Worm (Caenorhabditis elegans) whole organism, dauer: Measurements from ENCODE around the gene ztf-20.

Source experiments
- unc-62 ChIP-seq: sonication (generic microtip); optimal IDR thresholded peaks from 2 replicates; lab custom pipeline; 2017; ENCODE audit warnings: missing biosample characterization, missing genetic modification reagents, missing genetic modification characterization

The ztf-20 gene

DNA sequence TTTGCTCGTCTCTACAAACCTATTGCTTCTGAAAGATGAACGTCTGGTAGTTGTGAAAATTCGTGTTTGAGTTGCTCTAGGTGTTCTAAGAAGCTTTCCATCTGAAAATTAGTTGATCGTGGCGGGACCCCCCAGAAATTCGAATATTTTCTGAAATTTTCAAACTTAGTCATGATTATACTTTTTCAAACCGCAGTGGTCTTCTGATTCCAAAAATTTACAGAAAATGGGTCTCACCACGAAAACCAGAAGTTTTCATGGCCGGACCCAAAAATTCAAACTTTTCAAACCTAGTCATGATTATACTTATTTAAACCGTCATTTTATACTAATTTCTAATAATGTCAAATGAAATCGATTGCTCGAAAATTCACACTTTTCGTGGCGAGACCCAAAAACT lies at the start of gene ztf-20:
ztf-20 (minus strand) TSS at position 101 of the 400 bp plus-strand sequence.
- no peak for TF ChIP-seq unc-62 (GFP tag; lab: Kevin White, UChicago)

DNA sequence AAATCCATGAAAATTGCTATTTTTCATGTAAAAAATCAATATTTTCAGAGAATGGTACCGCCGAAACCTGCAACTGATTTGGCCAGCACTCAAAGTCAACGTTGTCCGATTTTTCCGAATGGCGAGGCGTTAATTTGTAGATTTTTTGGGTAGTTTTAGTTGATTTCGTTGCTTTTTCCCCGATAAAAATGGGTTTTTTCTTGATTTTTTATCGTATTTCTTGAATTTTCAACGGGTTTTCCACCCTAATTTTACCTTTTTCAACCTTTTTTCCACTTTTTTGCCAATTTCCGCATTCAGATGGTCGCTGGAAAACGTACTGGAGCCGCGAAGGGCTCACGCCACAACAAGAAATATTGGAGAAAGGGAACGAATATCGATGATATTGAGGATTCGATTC lies 41.7 kb upstream of the ztf-20 start, which contains the start of gene Y39B6A.33:
Y39B6A.33 (plus strand) TSS at position 301 of the 400 bp plus-strand sequence.
- no peak for TF ChIP-seq unc-62 (GFP tag; lab: Kevin White, UChicago)

DNA sequence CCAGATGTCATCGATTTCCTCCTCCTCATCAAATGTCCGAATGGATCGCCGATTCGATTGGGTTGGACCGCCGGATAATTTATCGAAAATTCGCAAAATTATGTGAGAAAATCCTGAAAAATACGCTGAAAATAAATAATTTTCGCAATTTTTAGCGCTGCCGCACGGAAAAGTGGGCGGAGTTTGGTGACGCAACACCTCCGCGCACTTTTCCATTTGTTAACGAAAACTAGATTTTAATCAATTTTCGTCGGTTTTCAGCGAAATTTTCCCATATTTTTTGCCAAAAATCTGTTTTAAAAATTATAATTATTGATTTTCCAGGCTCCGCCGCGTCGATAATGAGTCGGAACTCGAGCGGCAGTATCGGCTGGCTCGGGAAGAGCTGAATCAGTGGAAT lies 41.0 kb upstream of the ztf-20 start, which contains the start of gene Y39B6A.34:
Y39B6A.34 (plus strand) TSS at position 3 of the 400 bp plus-strand sequence.
- no peak for TF ChIP-seq unc-62 (GFP tag; lab: Kevin White, UChicago)

DNA sequence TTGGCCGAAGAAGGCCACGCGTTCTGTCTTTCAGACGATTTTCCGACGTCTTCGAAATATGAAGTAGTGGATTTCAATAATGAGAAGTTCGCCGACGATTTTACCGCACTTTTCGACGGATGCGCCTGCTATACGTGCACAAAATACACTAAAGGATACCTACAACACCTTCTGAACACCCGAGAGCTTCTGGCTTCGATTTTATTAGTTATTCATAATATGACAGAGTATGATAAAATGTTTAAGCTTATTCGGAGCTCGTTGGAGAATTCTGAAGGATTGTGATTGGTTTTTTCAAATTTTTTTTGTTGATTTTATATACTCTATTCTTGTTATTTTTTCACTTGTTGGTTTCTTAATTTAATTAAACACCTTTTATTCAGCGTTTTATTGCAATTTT lies 40.6 kb upstream of the ztf-20 start:
- no peak for TF ChIP-seq unc-62 (GFP tag; lab: Kevin White, UChicago)

DNA sequence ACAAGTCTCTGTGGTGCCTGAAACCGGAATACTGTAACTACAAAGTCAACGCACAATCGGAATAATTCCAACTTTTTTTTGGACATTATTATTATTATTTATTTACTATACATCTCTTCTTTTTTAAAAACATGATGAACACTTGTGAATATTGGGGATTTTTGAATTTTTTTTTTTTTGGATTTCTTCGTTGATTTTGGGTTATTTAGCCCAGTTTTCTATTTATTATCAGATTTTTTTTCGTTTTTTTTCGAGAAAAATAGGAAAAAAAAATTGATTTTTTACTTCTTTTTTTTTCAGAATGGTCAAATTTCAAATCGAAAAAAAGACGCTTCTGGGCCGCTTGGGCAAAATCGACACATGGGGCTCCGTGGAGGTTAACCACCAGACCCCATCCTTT lies 38.1 kb upstream of the ztf-20 start, which contains the start of gene tgt-2:
tgt-2 (plus strand) TSS at position 301 of the 400 bp plus-strand sequence.
- no peak for TF ChIP-seq unc-62 (GFP tag; lab: Kevin White, UChicago)

DNA sequence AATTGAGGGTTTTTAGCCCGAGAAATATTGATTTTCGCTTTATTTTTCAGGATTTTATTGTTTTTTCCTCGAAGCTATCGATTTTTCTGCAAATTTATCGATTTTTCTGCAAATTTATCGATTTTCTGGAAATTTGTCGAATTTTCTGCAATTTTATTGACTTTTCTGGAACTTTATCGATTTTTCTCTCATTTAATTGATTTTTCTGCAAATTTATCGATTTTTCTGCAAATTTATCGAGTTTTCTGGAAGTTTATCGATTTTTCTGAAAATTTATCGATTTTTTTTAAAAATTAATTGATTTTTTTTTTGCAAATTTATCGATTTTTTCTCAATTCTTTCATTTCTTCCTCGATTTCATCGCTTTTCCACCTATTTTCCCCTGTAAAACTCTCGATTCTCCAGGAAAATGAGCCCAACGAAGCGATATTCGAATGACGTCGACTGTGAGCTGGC lies 33.6 kb upstream of the ztf-20 start, which contains the start of gene gtf-2F2:
gtf-2F2 (plus strand) TSS at position 406 of the 456 bp plus-strand sequence.
- TF ChIP-seq unc-62 (GFP tag; lab: Kevin White, UChicago), result no peak

DNA sequence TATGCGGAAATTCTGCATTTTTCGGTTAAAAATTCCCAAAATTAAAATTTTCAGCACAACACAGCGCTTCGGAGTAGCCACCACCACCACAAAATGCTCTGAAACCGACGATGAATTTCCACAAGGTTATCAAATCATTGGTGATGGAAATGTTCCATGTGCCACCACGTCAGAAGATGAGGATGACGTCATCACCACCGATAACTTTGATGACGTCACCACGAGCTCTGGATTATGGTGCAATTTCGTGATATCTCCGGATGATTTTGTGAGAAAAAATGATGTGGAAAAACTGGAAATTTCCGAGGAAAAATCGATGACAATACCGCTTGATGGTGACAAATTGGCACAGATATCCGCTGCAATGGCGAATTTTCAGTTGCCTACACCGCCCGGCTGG lies 33.0 kb upstream of the ztf-20 start:
- TF ChIP-seq unc-62 (GFP tag; lab: Kevin White, UChicago), result no peak

DNA sequence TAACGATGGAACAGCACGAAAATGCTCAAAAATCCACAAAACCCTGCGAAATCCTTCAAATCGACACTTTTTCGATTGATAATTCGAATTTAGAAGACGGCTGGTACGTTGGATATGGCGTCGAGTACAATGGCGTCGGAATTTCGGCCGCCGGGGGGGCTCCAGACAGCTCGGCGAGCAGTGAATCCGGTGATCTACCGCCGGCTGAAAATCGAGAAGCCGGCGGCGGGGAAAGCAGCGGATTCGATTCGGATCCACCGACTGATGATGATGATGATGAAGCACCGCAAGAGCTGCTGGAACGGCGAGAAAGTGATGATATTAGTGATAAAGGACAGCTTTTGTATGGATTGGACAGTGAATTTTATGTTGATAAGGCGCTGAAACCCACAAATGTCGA lies 31.0 kb upstream of the ztf-20 start:
- no peak for TF ChIP-seq unc-62 (GFP tag; lab: Kevin White, UChicago)

DNA sequence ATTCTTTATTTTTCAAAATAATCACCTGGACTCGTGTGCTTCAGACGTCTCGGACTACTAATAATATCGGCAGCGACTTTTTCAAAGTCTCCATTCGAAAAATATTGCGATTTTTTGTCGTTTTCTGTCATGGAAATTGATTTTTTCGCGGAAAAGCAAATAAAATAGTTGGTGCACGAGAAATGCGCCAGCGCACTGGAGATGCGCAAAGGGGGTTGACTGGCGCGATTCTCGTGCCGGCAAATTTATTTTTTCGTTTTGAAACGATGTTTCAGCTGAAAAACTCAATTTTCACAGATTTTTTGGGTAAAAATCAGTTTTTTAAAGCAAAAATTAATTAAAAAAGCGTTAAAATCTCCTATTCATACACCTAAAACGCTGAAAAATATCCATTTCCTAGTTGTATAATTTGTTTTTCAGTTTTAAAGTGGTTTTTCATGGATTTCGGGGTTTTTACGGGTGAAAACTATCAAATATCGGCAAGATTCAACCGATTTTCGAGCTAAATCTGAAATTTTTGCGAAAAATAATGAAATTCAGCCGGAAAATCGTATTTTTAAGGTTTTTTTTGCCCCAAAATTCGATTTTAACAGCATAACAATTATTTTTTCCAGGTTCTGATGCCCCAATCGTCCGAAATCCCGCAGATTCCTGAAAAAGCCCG lies 30.4 kb upstream of the ztf-20 start, which contains the start of the genes reps-1 and Y39B6A.37:
reps-1 (minus strand) TSS at position 263 of the 664 bp plus-strand sequence.
Y39B6A.37 (plus strand) TSS at position 614 of the 664 bp plus-strand sequence.
- no peak for TF ChIP-seq unc-62 (GFP tag; lab: Kevin White, UChicago)

DNA sequence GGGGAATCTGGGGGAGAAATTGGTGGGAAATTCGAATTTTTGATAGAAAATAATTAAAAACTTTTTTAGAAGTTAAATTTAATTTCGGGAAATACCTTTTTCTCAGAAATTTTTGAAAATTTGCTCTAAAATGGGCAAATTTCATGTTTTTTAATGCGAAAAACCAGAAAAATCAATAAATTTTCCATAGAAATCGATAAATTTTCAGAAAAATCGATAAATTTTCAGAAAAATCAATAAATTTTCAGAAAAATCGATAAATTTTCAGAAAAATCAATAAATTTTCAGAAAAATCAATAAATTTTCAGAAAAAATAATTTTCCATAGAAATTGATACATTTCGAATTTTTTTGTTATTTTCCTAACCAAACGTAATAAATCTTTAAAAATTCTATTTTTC lies 26.1 kb upstream of the ztf-20 start:
- TF ChIP-seq unc-62 (GFP tag; lab: Kevin White, UChicago), result no peak

DNA sequence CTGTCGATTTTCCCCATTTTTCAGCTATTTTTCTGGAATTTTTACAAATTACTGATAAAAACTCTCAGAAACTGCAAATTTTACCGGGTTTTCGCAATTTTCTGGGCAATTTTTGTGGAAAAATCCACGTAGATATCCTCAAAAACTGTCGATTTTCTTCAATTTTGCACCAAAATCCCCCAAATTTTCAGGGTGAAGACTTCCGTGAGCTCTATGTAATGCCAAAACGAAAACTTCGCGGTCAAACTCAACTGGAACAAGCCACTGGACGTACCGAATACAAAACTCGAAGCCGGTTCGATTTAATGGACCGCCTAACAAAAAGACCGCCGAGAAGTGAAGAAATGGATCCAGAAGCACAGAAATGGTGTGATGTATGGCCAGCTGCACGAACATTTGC lies 21.8 kb upstream of the ztf-20 start:
- no peak for TF ChIP-seq unc-62 (GFP tag; lab: Kevin White, UChicago)

DNA sequence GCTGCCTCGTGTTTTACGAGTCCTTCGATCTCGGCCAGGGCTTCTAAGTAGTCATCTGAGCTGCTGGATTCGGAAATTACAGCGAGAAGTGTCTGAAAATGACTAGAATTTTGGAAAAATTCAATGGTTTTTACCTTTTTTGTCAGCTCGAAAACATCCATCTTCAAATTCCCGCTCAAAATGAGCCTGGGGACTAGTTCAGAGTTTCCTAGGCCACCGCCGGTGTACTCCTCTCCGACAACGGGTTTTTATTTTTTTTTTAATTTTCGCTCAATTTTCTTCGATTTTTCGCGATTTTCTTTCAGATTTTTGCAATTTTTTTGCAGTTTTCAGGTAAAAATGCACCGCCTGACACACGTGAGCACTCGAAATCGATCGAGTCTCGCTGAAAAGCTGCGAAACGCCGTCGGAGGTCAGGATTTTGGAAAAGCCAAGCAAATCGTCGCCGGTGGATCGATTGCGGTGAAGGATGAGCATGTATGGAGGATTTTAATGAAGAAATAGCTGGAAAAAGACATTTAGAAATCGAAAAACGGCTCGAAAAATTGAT lies 21.1 kb upstream of the ztf-20 start, which contains the start of the genes mrps-35 and sws-1:
mrps-35 (plus strand) TSS at position 327 of the 550 bp plus-strand sequence.
sws-1 (minus strand) TSS at position 500 of the 550 bp plus-strand sequence.
- TF ChIP-seq unc-62 (GFP tag; lab: Kevin White, UChicago), result no peak

DNA sequence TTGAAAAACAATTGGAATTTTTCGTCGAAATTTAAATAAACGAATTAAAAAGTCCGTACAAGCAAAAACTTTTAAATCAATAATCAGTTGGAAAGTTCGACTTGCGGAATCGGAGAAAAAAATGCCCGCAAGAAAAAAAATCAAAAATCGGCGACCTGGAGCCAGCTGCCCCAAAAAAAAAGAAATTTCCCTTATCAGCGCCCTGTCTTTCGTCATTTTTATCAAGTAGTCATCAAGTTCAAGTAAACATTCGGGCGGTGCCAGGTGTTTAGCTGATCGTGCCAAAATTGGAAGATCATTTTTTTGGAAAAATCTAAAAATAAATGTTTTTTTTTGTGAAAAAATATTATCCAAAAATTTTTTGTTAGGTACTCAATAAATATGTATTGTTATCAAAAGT lies 18.3 kb upstream of the ztf-20 start:
- no peak for TF ChIP-seq unc-62 (GFP tag; lab: Kevin White, UChicago)

DNA sequence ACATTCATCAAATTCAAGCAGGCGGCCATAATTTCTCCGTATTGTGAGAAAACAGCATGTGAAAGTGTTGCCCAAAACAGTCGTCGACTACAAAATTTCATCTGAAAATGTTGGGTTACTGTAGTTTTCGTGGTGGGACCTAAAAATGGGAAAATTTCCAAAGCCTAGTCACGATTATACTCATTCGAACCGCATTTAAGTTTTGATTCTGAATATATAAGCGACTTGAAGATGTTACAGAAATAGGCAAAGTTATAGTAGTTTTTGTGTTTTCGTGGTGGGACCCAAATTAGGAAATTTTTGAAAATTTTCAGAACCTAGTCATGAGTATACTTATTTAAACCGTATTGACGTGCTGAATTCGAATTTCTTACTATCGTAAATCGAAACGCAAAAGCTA lies 17.9 kb upstream of the ztf-20 start, which contains the start of gene Y39B6A.41:
Y39B6A.41 (minus strand) TSS at position 101 of the 400 bp plus-strand sequence.
- no peak for TF ChIP-seq unc-62 (GFP tag; lab: Kevin White, UChicago)

DNA sequence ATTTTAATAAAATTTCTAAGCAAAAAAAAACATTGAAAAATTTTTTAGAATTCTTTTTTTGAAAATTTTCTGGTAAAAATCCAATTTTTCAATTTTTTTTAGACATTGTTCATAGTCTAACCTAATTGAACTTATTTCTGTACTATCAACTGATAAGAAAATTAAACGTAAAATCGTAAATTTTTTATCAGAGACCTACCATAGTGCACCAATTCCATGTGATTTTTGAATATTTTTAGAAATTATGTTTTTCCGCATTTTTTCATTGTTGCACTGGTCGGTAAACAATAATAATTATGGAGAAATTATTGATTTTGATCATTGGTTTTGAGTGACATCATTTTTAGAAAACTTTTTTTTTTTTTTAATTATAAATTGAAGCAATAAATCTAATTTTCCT lies 16.6 kb upstream of the ztf-20 start:
- no peak for TF ChIP-seq unc-62 (GFP tag; lab: Kevin White, UChicago)

DNA sequence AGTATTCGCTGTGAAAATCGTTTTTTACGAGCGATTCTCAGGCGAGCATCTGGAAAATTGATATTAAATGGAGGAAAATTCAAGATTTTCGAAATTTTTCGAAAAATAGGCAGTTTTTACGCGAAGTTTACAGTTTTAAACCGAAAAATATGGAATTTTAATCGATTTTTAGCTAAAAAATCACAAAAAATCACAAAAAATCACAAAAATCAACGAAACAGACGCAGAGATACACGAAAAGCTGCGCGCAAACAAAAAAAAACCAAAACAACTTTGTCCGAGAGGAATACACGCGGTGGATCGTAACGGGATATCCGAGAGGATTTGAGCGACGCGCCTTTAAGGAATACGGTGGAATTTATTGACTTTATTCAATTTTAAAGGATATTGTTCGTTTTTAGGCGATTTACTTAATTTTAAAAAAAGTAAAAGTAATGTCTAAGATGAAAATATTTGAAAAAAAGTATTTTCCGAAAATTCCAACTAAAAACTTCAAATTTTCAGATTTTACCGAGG lies 9.7 kb upstream of the ztf-20 start, which contains the start of gene Y39B6A.42:
Y39B6A.42 (minus strand) TSS at position 51 of the 516 bp plus-strand sequence.
- no peak for TF ChIP-seq unc-62 (GFP tag; lab: Kevin White, UChicago)
